Worm (Caenorhabditis elegans) whole organism, midembryonic: ENCODE results near the gene C28D4.5.

Experiments used
- T22C8.4 ChIP-seq: fragments of 200-800 bp; sonication (Bioruptor generic); IDR thresholded peaks from 2 replicates; pipeline ENCODE4 v1.3.6; 2022; ENCODE audit warnings: missing genetic modification characterization, missing compliant biosample characterization
- cog-1 ChIP-seq: sonication (generic microtip); optimal IDR thresholded peaks from 2 replicates; lab custom pipeline; 2016; ENCODE audit warnings: missing genetic modification characterization, missing compliant biosample characterization
- flt-1 ChIP-seq: fragments of 200-800 bp; sonication (Bioruptor generic); IDR thresholded peaks from 2 replicates; pipeline ENCODE4 v1.3.6; 2022; ENCODE audit warnings: missing genetic modification characterization, missing compliant biosample characterization
- klf-2 ChIP-seq: fragments of 200-800 bp; sonication (Bioruptor generic); conservative IDR thresholded peaks from 2 replicates; pipeline ENCODE4 v1.3.6; 2022; ENCODE audit warnings: missing genetic modification reagents, missing genetic modification characterization, missing compliant biosample characterization
- ref-1 ChIP-seq: fragments of 200-800 bp; sonication (Bioruptor generic); conservative IDR thresholded peaks from 2 replicates; pipeline ENCODE4 v1.3.6; 2022; ENCODE audit warnings: missing genetic modification reagents, missing genetic modification characterization, missing compliant biosample characterization
- ztf-23 ChIP-seq: fragments of 200-800 bp; sonication (Bioruptor generic); IDR thresholded peaks from 2 replicates; pipeline ENCODE4 v1.3.6; 2022; ENCODE audit warnings: missing genetic modification reagents, missing genetic modification characterization, missing compliant biosample characterization

DNA sequence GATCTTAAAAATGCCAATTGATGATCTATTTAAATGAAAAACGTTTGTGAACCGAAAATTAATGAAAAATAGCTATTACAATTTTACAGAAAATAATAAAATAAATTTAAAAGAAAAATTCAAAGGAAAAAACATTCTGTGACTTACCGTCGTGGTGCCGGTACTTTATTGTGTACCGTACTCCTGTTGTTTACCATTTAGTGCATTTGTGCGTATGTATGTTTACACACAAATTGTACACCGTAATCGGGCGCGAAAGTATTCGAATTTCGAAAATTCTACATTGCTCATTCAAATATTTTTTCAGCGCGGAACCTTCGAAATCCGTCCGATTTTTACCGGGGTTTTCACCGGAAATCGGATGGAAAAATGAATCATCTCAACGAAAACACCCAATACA, 31.4 kb upstream of the C28D4.5 start, which contains the start of gene T13F2.6:
- no peak for TF ChIP-seq ref-1 (GFP tag; lab: Robert Waterston, UW)
- TF ChIP-seq flt-1 = no peak
- no peak for TF ChIP-seq cog-1 (tag; lab: Kevin White, UChicago)
- no peak for TF ChIP-seq klf-2
- no peak for TF ChIP-seq T22C8.4 (GFP tag; lab: Robert Waterston, UW)
- TF ChIP-seq ztf-23 (GFP tag; lab: Robert Waterston, UW) = no peak
